Worm (Caenorhabditis elegans): Measurements from ENCODE around the gene lgc-39.

The lgc-39 gene

DNA sequence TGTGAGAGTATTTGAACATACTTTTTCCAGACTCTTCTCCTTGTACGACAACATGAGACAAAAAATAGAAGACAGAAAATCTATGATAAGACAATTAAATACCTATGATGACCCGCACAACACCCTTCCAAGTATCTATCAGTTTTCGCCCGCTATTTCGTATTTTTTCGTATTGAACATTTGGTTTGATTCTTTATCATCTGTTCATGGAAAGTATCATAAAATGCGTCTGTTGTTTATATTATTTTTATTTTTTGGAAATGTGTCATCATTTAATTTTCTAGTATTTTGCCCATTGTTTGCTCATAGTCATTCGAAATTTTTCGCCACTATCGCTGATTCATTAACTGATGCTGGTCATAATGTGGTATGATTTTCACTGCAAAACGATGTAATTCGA, 18.2 kb upstream of the lgc-39 start, which contains the start of gene ugt-39 (continued):
- peak; percentile 16 for TF ChIP-seq dve-1 (tag; optimal IDR thresholded peaks at IDR 0.05; ENCODE audit: insufficient read depth)
- TF ChIP-seq ZK337.2 (GFP tag; IDR thresholded peaks at IDR 0.05): no peak

ce11 chrV:7159391-7159790, 15.9 kb upstream of the lgc-39 start, which contains the start of gene str-204:
str-204 (plus strand) TSS chrV:7159691.
- TF ChIP-seq lin-15B (tag; optimal IDR thresholded peaks at IDR 0.05) (no peak), Y105C5A.15 (GFP tag; IDR thresholded peaks at IDR 0.05) (no peak), rbr-2 (tag; optimal IDR thresholded peaks at IDR 0.05) (no peak), R02D3.7 (tag; optimal IDR thresholded peaks at IDR 0.05) (no peak), attf-4 (tag; optimal IDR thresholded peaks at IDR 0.05) (no peak), saeg-2 (GFP tag; IDR thresholded peaks at IDR 0.05) (no peak), lin-39 (tag; optimal IDR thresholded peaks at IDR 0.05) (no peak), ceh-28 (tag; optimal IDR thresholded peaks at IDR 0.05) (no peak), Y48G9A.11 (GFP tag; IDR thresholded peaks at IDR 0.05) (no peak), nhr-42 (GFP tag; IDR thresholded peaks at IDR 0.05) (no peak), skn-1 (tag; optimal IDR thresholded peaks at IDR 0.05) (no peak), egl-27 (tag; optimal IDR thresholded peaks at IDR 0.05) (no peak), set-16 (GFP tag; IDR thresholded peaks at IDR 0.05) (no peak), zag-1 (tag; optimal IDR thresholded peaks at IDR 0.05) (no peak), F10B5.3 (tag; optimal IDR thresholded peaks at IDR 0.05) (no peak), Y5F2A.4 (GFP tag; optimal IDR thresholded peaks at IDR 0.05) (no peak), daf-19 (GFP tag; conservative IDR thresholded peaks at IDR 0.05) (no peak), nhr-6 (tag; optimal IDR thresholded peaks at IDR 0.05) (no peak)

DNA sequence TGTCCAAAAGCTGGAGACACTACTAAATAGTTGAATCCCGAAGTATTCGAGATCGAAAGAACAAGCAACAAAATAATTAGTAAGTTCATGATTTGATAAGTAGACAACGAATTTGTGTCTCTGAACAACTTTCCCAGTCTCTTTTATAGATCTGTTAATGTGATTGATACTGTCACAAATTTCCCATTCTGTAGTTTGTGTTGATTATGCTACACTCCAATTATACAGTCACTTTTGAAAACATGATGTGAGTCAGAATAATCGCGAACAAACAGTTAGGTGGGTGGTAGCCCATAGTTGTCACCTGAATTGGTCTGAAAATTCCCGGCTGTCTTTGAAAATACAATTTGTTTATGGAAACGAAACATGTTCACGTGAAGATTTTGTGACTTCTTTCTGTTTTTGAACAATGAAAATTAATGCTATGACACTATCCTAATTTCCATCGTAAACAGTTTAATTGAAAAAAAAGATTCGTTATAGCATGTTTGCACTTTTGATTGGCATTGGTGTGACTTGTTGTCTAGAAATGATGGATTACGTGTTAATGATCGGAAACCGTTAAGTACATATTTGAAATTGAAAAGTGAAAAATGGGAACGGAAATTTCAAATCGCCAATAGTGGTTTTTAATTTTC, 11.7 kb upstream of the lgc-39 start, which contains the start of gene ugt-41:
TSS of gene ugt-41 (minus strand) at position 119 of the 638 bp plus-strand sequence.
- TF ChIP-seq vab-7 (GFP tag; IDR thresholded peaks at IDR 0.05) (no peak), tra-1 (GFP tag; IDR thresholded peaks at IDR 0.05) (0 out of 2 replicates have a peak, but pooled peaks have one; percentile 57), nhr-41 (GFP tag; IDR thresholded peaks at IDR 0.05) (no peak), mdl-1 (tag; optimal IDR thresholded peaks at IDR 0.05) (peak in 1 of 2 experiments; percentile 6), daf-16 (GFP tag; optimal IDR thresholded peaks at IDR 0.05) (no peak), daf-16 (tag; optimal IDR thresholded peaks at IDR 0.05) (peak; percentile 96), egl-43 (GFP tag; IDR thresholded peaks at IDR 0.05) (no peak), ceh-20 (GFP tag; IDR thresholded peaks at IDR 0.05) (peak; percentile 65; the same call in 1 of the 2 replicates), nhr-10 (tag; optimal IDR thresholded peaks at IDR 0.05) (no peak), mep-1 (tag; optimal IDR thresholded peaks at IDR 0.05) (no peak), unc-130 (GFP tag; optimal IDR thresholded peaks at IDR 0.05) (no peak), hif-1 (tag; optimal IDR thresholded peaks at IDR 0.05) (peak in 1 of 2 experiments; percentile 53), nhr-11 (tag; optimal IDR thresholded peaks at IDR 0.05) (no peak), F49E8.2 (tag; optimal IDR thresholded peaks at IDR 0.05; ENCODE audit: borderline replicate concordance) (no peak), dmd-6 (GFP tag; IDR thresholded peaks at IDR 0.05) (peak; percentile 81), unc-62 (GFP tag; optimal IDR thresholded peaks at IDR 0.05 in 1 of 2) (peak in 1 of 2 experiments; percentile 51), unc-62 (tag; optimal IDR thresholded peaks at IDR 0.05) (no peak), rbr-2 (tag; optimal IDR thresholded peaks at IDR 0.05) (no peak), lsy-2 (tag; optimal IDR thresholded peaks at IDR 0.05) (no peak), ztf-7 (tag; optimal IDR thresholded peaks at IDR 0.05) (no peak), nhr-102 (tag; optimal IDR thresholded peaks at IDR 0.05) (peak; percentile 90), mxl-2 (GFP tag; conservative IDR thresholded peaks at IDR 0.05) (peak; percentile 60; the same call in 1 of the 2 replicates), nhr-48 (tag; optimal IDR thresholded peaks at IDR 0.05) (peak; percentile 28), nhr-28 (tag; optimal IDR thresholded peaks at IDR 0.05) (peak; percentile 92), lin-15B (tag; optimal IDR thresholded peaks at IDR 0.05) (no peak), php-3 (GFP tag; IDR thresholded peaks at IDR 0.05) (peak; percentile 92), snpc-4 (tag; optimal IDR thresholded peaks at IDR 0.05) (no peak), hlh-11 (tag; optimal IDR thresholded peaks at IDR 0.05) (peak; percentile 66), hmg-1.1 (GFP tag; IDR thresholded peaks at IDR 0.05) (no peak)

All from whole organism, L4 larva.